Worm (Caenorhabditis elegans): Measurements from ENCODE around the gene F20G2.3.
A peak's percentile ranks its signal among the peaks of the same experiment; 100 is the strongest.

The F20G2.3 gene

DNA sequence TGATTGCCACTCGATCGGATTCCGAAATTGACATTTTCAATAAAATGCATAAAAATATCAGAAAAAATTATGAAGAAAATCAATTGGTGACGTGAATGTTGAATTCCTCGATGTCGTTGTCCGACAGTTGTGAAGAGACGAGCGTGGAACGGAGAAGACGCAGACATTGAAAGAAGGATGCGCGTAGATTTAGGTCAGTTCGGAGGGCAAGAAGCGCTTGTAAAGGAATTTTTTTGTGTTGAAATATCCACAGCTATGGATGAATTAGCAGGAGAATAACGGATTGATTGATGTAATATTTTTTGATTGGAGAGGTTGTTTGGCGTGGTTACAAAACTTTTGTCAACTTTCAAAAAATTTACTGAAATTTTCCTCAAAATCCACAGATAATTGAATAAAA lies at the start of gene F20G2.3:
Gene F20G2.3, minus strand, starts transcription at position 101 of the 400 bp plus-strand sequence.
- TF ChIP-seq madf-2 (tag; optimal IDR thresholded peaks at IDR 0.05), result no peak
- TF ChIP-seq tbx-7 (tag; optimal IDR thresholded peaks at IDR 0.05), result no peak
- no peak for TF ChIP-seq C08G9.2 (tag; optimal IDR thresholded peaks at IDR 0.05)
- no peak for TF ChIP-seq ceh-2 (tag; optimal IDR thresholded peaks at IDR 0.05)
- TF ChIP-seq ets-4 (tag; optimal IDR thresholded peaks at IDR 0.05), result no peak
- no peak for TF ChIP-seq pat-9 (tag; optimal IDR thresholded peaks at IDR 0.05)
- TF ChIP-seq pha-2 (tag; optimal IDR thresholded peaks at IDR 0.05), result no peak
- TF ChIP-seq K09A11.1 (tag; optimal IDR thresholded peaks at IDR 0.05; ENCODE audit: insufficient read depth), result no peak
- TF ChIP-seq hlh-30 (tag; optimal IDR thresholded peaks at IDR 0.05; ENCODE audit: insufficient read depth), result no peak
- TF ChIP-seq tbx-2 (tag; optimal IDR thresholded peaks at IDR 0.05), result no peak
- no peak for TF ChIP-seq unc-3 (GFP tag; conservative IDR thresholded peaks at IDR 0.05)
- TF ChIP-seq unc-3 (tag; optimal IDR thresholded peaks at IDR 0.05), result no peak
- TF ChIP-seq unc-86 (tag; optimal IDR thresholded peaks at IDR 0.05), result no peak
- no peak for TF ChIP-seq nhr-11 (tag; optimal IDR thresholded peaks at IDR 0.05)
- TF ChIP-seq ceh-34 (tag; optimal IDR thresholded peaks at IDR 0.05), result no peak
- TF ChIP-seq ref-2 (tag; optimal IDR thresholded peaks at IDR 0.05), result no peak
- TF ChIP-seq ceh-30 (tag; optimal IDR thresholded peaks at IDR 0.05), result no peak

DNA sequence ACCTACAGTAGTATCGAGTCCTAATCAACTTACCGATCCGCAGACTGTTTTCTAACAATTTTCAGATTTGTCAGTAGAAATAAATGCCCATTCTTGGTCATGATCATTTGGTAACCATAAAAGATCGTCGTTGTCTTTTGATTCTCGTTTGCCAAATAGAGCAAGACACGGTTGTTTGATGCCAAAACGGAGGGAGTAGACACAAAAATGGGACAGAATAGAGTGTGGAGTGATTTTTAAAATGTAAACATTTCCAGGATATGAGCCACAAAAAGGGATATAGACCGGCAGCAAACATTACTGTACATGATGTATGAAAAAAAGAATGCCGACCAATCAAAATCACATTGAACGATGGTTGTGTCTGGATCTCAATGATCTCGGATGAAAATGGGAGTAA lies 48.6 kb upstream of the F20G2.3 start, which contains the start of gene F55B12.2:
Gene F55B12.2, minus strand, starts transcription at position 101 of the 400 bp plus-strand sequence.
- TF ChIP-seq pqm-1 (tag; optimal IDR thresholded peaks at IDR 0.05), result no peak
- TF ChIP-seq K02D7.2 (tag; optimal IDR thresholded peaks at IDR 0.05), result no peak
- no peak for TF ChIP-seq nhr-11 (tag; optimal IDR thresholded peaks at IDR 0.05)
- TF ChIP-seq tbx-7 (tag; optimal IDR thresholded peaks at IDR 0.05), result no peak
- no peak for TF ChIP-seq dmd-4 (tag; optimal IDR thresholded peaks at IDR 0.05; ENCODE audit: borderline replicate concordance)
- no peak for TF ChIP-seq unc-42 (tag; optimal IDR thresholded peaks at IDR 0.05)
- TF ChIP-seq nhr-232 (tag; optimal IDR thresholded peaks at IDR 0.05), result no peak
- no peak for TF ChIP-seq che-1 (tag; optimal IDR thresholded peaks at IDR 0.05)
- no peak for TF ChIP-seq K09A11.1 (tag; optimal IDR thresholded peaks at IDR 0.05; ENCODE audit: insufficient read depth)
- no peak for TF ChIP-seq tbx-2 (tag; optimal IDR thresholded peaks at IDR 0.05)
- no peak for TF ChIP-seq fax-1 (tag; optimal IDR thresholded peaks at IDR 0.05)
- no peak for TF ChIP-seq zip-5 (tag; optimal IDR thresholded peaks at IDR 0.05)
- no peak for TF ChIP-seq rnt-1 (tag; optimal IDR thresholded peaks at IDR 0.05)
- no peak for TF ChIP-seq ets-4 (tag; optimal IDR thresholded peaks at IDR 0.05)
- no peak for TF ChIP-seq C08G9.2 (tag; optimal IDR thresholded peaks at IDR 0.05)
- no peak for TF ChIP-seq lim-6 (tag; optimal IDR thresholded peaks at IDR 0.05)
- TF ChIP-seq ceh-2 (tag; optimal IDR thresholded peaks at IDR 0.05), result no peak
- no peak for TF ChIP-seq ama-1 (optimal IDR thresholded peaks at IDR 0.05)

DNA sequence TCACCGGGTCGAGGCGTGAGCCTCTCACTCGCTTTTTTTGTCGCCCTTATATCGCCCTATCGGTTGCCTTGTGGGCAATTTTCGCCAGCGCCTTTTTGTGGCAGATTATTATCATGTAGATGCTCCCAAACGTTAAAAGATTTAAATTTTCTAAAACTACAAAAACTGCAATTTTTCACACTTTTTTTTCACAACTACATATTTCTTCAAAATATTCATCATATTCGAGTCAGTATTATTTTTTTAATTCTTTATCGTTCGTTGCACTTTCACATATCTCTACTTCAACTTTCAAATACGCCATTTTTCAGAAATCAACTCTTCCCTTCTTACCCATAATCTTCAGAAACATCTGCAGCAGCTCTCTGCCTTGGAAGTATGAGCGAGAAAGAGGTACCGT lies 44.6 kb upstream of the F20G2.3 start, which contains the start of gene ceh-24:
Gene ceh-24, plus strand, starts transcription at position 301 of the 400 bp plus-strand sequence.
- TF ChIP-seq fkh-6 (tag; optimal IDR thresholded peaks at IDR 0.05) (no peak), madf-2 (tag; optimal IDR thresholded peaks at IDR 0.05) (no peak), ceh-30 (tag; optimal IDR thresholded peaks at IDR 0.05) (no peak), ets-4 (tag; optimal IDR thresholded peaks at IDR 0.05) (no peak), pax-1 (tag; optimal IDR thresholded peaks at IDR 0.05) (no peak)

DNA sequence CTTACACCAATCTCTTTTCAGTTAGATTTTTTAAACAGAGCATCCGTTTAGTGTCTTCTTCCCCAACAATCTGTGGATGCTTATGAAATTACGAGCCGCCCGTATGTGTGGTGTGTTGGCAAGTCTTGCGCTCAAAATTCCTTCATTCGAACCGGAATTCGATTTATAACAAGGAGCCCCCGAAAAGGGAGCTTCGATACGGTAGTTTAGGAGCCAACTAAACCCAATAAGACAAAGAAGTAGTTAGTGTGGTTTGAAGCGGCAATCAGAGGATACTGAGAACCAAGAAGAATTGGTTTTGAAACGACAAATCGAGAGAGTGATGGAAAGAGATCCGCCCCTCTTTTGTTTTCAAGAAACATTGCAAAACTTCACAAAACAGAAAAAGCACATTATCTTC lies 44.0 kb upstream of the F20G2.3 start:
- TF ChIP-seq ztf-16 (tag; optimal IDR thresholded peaks at IDR 0.05), result no peak
- peak; percentile 68 for TF ChIP-seq unc-42 (tag; optimal IDR thresholded peaks at IDR 0.05)
- TF ChIP-seq rnt-1 (tag; optimal IDR thresholded peaks at IDR 0.05), result no peak

DNA sequence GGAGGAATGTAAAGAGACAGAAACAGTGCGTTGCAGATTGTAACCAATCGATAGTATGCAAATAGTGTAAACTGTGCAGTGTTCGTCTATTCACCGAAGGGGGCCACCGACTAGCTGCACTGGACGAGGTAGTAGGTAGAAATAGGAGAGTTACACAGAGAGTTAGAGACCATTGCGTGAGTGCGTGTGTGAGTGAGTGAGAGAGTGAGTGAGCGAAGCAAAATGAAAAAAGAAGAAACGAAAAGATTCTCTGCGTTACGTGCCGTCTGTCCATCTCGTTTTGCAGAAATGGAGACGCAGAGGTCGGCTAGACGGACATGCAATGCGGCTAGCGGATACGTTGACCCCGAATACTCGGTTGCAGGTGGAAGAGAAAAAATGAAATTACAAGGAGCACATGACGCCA lies 40.2 kb upstream of the F20G2.3 start:
- TF ChIP-seq ceh-45 (GFP tag; IDR thresholded peaks at IDR 0.05) (no peak), elt-2 (tag; optimal IDR thresholded peaks at IDR 0.05) (peak; percentile 18), ceh-18 (tag; optimal IDR thresholded peaks at IDR 0.05) (peak; percentile 72), F13H6.1 (tag; optimal IDR thresholded peaks at IDR 0.05) (peak; percentile 33), che-1 (tag; optimal IDR thresholded peaks at IDR 0.05) (no peak), syd-9 (tag; optimal IDR thresholded peaks at IDR 0.05) (peak; percentile 50), npax-4 (tag; optimal IDR thresholded peaks at IDR 0.05) (no peak), rnt-1 (tag; optimal IDR thresholded peaks at IDR 0.05) (peak; percentile 39), unc-55 (GFP tag; optimal IDR thresholded peaks at IDR 0.05) (peak; percentile 36), pha-4 (tag; optimal IDR thresholded peaks at IDR 0.05) (no peak), ceh-2 (tag; optimal IDR thresholded peaks at IDR 0.05) (peak; percentile 42), ceh-34 (tag; optimal IDR thresholded peaks at IDR 0.05) (peak; percentile 81), sdc-2 (tag; optimal IDR thresholded peaks at IDR 0.05) (peak; percentile 17), ceh-14 (tag; optimal IDR thresholded peaks at IDR 0.05) (peak; percentile 6), ceh-30 (tag; optimal IDR thresholded peaks at IDR 0.05) (peak; percentile 9), pax-1 (tag; optimal IDR thresholded peaks at IDR 0.05) (peak; percentile 12), hlh-8 (tag; optimal IDR thresholded peaks at IDR 0.05) (peak; percentile 44), ceh-24 (tag; optimal IDR thresholded peaks at IDR 0.05) (no peak), ceh-9 (tag; optimal IDR thresholded peaks at IDR 0.05) (no peak), hlh-30 (tag; optimal IDR thresholded peaks at IDR 0.05; ENCODE audit: insufficient read depth) (peak; percentile 59), K09A11.1 (tag; optimal IDR thresholded peaks at IDR 0.05; ENCODE audit: insufficient read depth) (no peak), pros-1 (tag; optimal IDR thresholded peaks at IDR 0.05) (peak; percentile 49), unc-42 (tag; optimal IDR thresholded peaks at IDR 0.05) (peak; percentile 53)
